Fruit fly (Drosophila melanogaster) whole organism, embryonic: Measurements from ENCODE around the gene cv-c.

ENCODE experiments used
- Atf-2 ChIP-seq: fragments of 200-800 bp; sonication (Bioruptor generic); optimal IDR thresholded peaks from 2 replicates; lab custom pipeline; 2016; ENCODE audit warnings: missing biosample characterization, missing genetic modification characterization
- Bgb ChIP-seq: fragments of 200-800 bp; sonication (Bioruptor generic); IDR thresholded peaks from 2 replicates; pipeline ENCODE4 v1.3.6; 2022; ENCODE audit warnings: missing biosample characterization, missing genetic modification characterization; ENCODE audit not compliant: partially characterized antibody
- CG10274 ChIP-seq: fragments of 200-800 bp; sonication (Bioruptor generic); optimal IDR thresholded peaks from 3 replicates; lab custom pipeline; 2017; ENCODE audit warnings: missing biosample characterization, mild to moderate bottlenecking, missing genetic modification characterization
- CG10431 ChIP-seq: fragments of 200-800 bp; sonication (Bioruptor generic); optimal IDR thresholded peaks from 3 replicates; lab custom pipeline; 2018; ENCODE audit warnings: missing biosample characterization, mild to moderate bottlenecking, missing genetic modification characterization
- CG11085 ChIP-seq: fragments of 200-800 bp; sonication (Bioruptor generic); IDR thresholded peaks from 2 replicates; pipeline ENCODE4 v1.3.6; 2022; ENCODE audit warnings: missing biosample characterization, missing genetic modification characterization
- CG11247 ChIP-seq: fragments of 200-800 bp; sonication (Bioruptor generic); IDR thresholded peaks from 2 replicates; pipeline ENCODE4 v1.3.6; 2022; ENCODE audit warnings: missing biosample characterization, missing genetic modification characterization
- CG11398 ChIP-seq: fragments of 200-800 bp; sonication (Bioruptor generic); optimal IDR thresholded peaks from 2 replicates; lab custom pipeline; 2016; ENCODE audit warnings: missing biosample characterization, missing genetic modification characterization
- CG11456 ChIP-seq: fragments of 200-800 bp; sonication (Bioruptor generic); IDR thresholded peaks from 3 replicates; pipeline ENCODE4 v1.3.6; 2022; ENCODE audit warnings: missing biosample characterization, missing genetic modification characterization
- CG11695 ChIP-seq: fragments of 200-800 bp; sonication (Bioruptor generic); IDR thresholded peaks from 3 replicates; pipeline ENCODE4 v1.3.6; 2022; ENCODE audit warnings: missing biosample characterization, missing genetic modification characterization
- CG12155 ChIP-seq: fragments of 200-800 bp; sonication (Bioruptor generic); optimal IDR thresholded peaks from 3 replicates; lab custom pipeline; 2016; ENCODE audit warnings: missing biosample characterization, missing genetic modification characterization
- CG14441 ChIP-seq: fragments of 200-800 bp; sonication (Bioruptor generic); IDR thresholded peaks from 2 replicates; pipeline ENCODE4 v1.3.6; 2022; ENCODE audit warnings: missing biosample characterization, missing genetic modification characterization
- CG15514 ChIP-seq: fragments of 200-800 bp; sonication (Bioruptor generic); optimal IDR thresholded peaks from 3 replicates; lab custom pipeline; 2017; ENCODE audit warnings: missing biosample characterization, missing genetic modification characterization, mild to moderate bottlenecking, moderate library complexity, missing genetic modification reagents
- CG15601 ChIP-seq: fragments of 200-800 bp; sonication (Bioruptor generic); optimal IDR thresholded peaks from 3 replicates; lab custom pipeline; 2019; ENCODE audit warnings: missing biosample characterization, mild to moderate bottlenecking, missing genetic modification characterization, moderate library complexity
- CG18764 ChIP-seq: fragments of 200-800 bp; sonication (Bioruptor generic); optimal IDR thresholded peaks from 3 replicates; lab custom pipeline; 2016; ENCODE audit warnings: missing biosample characterization, missing genetic modification characterization
- CG2116 ChIP-seq: fragments of 200-800 bp; sonication (Bioruptor generic); optimal IDR thresholded peaks from 3 replicates; lab custom pipeline; 2018; ENCODE audit warnings: missing biosample characterization, mild to moderate bottlenecking, missing genetic modification characterization
- CG30020 ChIP-seq: fragments of 200-800 bp; optimal IDR thresholded peaks from 2 replicates; lab custom pipeline; 2019; ENCODE audit warnings: missing biosample characterization, mild to moderate bottlenecking, missing genetic modification characterization, moderate library complexity
- CG30403 ChIP-seq: fragments of 200-800 bp; sonication (Bioruptor generic); optimal IDR thresholded peaks from 3 replicates; lab custom pipeline; 2016; ENCODE audit warnings: missing biosample characterization, missing genetic modification characterization
- CG3281 ChIP-seq: fragments of 200-800 bp; sonication (Bioruptor generic); optimal IDR thresholded peaks from 3 replicates; lab custom pipeline; 2017; ENCODE audit warnings: missing biosample characterization, mild to moderate bottlenecking, missing genetic modification characterization
- CG4854 ChIP-seq: fragments of 200-800 bp; sonication (Bioruptor generic); optimal IDR thresholded peaks from 2 replicates; lab custom pipeline; 2016; ENCODE audit warnings: missing biosample characterization, missing genetic modification characterization, inconsistent platforms
- CG6654 ChIP-seq: fragments of 200-800 bp; sonication (Bioruptor generic); optimal IDR thresholded peaks from 2 replicates; lab custom pipeline; 2017; ENCODE audit warnings: missing biosample characterization, mild to moderate bottlenecking, missing genetic modification characterization
- CG6683 ChIP-seq: fragments of 200-800 bp; sonication (Bioruptor generic); optimal IDR thresholded peaks from 2 replicates; lab custom pipeline; 2017; ENCODE audit warnings: missing biosample characterization, mild to moderate bottlenecking, missing genetic modification characterization, missing genetic modification reagents
- CG6854 ChIP-seq: fragments of 200-800 bp; sonication (Bioruptor generic); optimal IDR thresholded peaks from 3 replicates; lab custom pipeline; 2017; ENCODE audit warnings: missing biosample characterization, mild to moderate bottlenecking, missing genetic modification characterization
- CG7556 ChIP-seq: fragments of 200-800 bp; sonication (Bioruptor generic); optimal IDR thresholded peaks from 2 replicates; lab custom pipeline; 2017; ENCODE audit warnings: missing biosample characterization, mild to moderate bottlenecking, missing genetic modification characterization
- Chrac-16 ChIP-seq: fragments of 200-800 bp; sonication (Bioruptor generic); optimal IDR thresholded peaks from 3 replicates; lab custom pipeline; 2016; ENCODE audit warnings: missing biosample characterization, missing genetic modification characterization
- Dll ChIP-seq: fragments of 200-800 bp; sonication (Bioruptor generic); IDR thresholded peaks from 4 replicates; pipeline ENCODE4 v1.3.6; 2022; ENCODE audit warnings: missing biosample characterization, missing genetic modification characterization; ENCODE audit not compliant: partially characterized antibody
- Drgx ChIP-seq: fragments of 200-800 bp; sonication (Bioruptor generic); IDR thresholded peaks from 2 replicates; pipeline ENCODE4 v1.3.6; 2022; ENCODE audit warnings: missing biosample characterization, missing genetic modification characterization
- Gug ChIP-seq: fragments of 200-800 bp; sonication (Bioruptor generic); IDR thresholded peaks from 4 replicates; pipeline ENCODE4 v1.3.6; 2022; ENCODE audit warnings: missing biosample characterization, missing genetic modification characterization
- H2.0 ChIP-seq: fragments of 200-800 bp; sonication (Bioruptor generic); IDR thresholded peaks from 2 replicates; pipeline ENCODE4 v1.3.6; 2022; ENCODE audit warnings: missing biosample characterization, missing genetic modification characterization
- NC2β ChIP-seq: fragments of 200-800 bp; sonication (Bioruptor generic); optimal IDR thresholded peaks from 2 replicates; lab custom pipeline; 2016; ENCODE audit warnings: missing biosample characterization, missing genetic modification characterization
- NfI ChIP-seq: fragments of 200-800 bp; sonication (Bioruptor generic); optimal IDR thresholded peaks from 3 replicates; lab custom pipeline; 2018; ENCODE audit warnings: missing biosample characterization, mild to moderate bottlenecking, missing genetic modification characterization, moderate library complexity
- Ptx1 ChIP-seq: fragments of 200-800 bp; sonication (Bioruptor generic); IDR thresholded peaks from 2 replicates; pipeline ENCODE4 v1.3.6; 2022; ENCODE audit warnings: missing biosample characterization, missing genetic modification characterization
- Rfx ChIP-seq: fragments of 200-800 bp; sonication (Bioruptor generic); IDR thresholded peaks from 2 replicates; pipeline ENCODE4 v1.3.6; 2022; ENCODE audit warnings: missing biosample characterization, missing genetic modification characterization
- Rx ChIP-seq: fragments of 200-800 bp; sonication (Bioruptor generic); IDR thresholded peaks from 2 replicates; pipeline ENCODE4 v1.3.6; 2022; ENCODE audit warnings: missing biosample characterization, missing genetic modification characterization
- Sin3A ChIP-seq: fragments of >200 bp; optimal IDR thresholded peaks from 2 replicates; lab custom pipeline; 2018
- aop ChIP-seq: fragments of 200-800 bp; sonication (Bioruptor generic); IDR thresholded peaks from 2 replicates; pipeline ENCODE4 v1.3.6; 2022; ENCODE audit warnings: missing biosample characterization, missing genetic modification characterization
- chif ChIP-seq, 2 experiments: fragments of 200-800 bp; sonication (Bioruptor generic); optimal IDR thresholded peaks; 3 replicates each; lab custom pipeline; 2016; ENCODE audit warnings: missing biosample characterization in 2 of 2, missing genetic modification characterization in 2 of 2
- cwo ChIP-seq: fragments of 200-800 bp; sonication (Bioruptor generic); optimal IDR thresholded peaks from 3 replicates; lab custom pipeline; 2017; ENCODE audit warnings: missing biosample characterization, missing genetic modification characterization, mild to moderate bottlenecking, moderate library complexity, missing genetic modification reagents
- dm ChIP-seq: fragments of 200-800 bp; sonication (Bioruptor generic); optimal IDR thresholded peaks from 3 replicates; lab custom pipeline; 2016; ENCODE audit warnings: missing biosample characterization, missing genetic modification characterization
- fd64A ChIP-seq: fragments of 200-800 bp; sonication (Bioruptor generic); optimal IDR thresholded peaks from 3 replicates; lab custom pipeline; 2018; ENCODE audit warnings: missing biosample characterization, mild to moderate bottlenecking, missing genetic modification characterization
- grau ChIP-seq: fragments of 200-800 bp; optimal IDR thresholded peaks from 3 replicates; lab custom pipeline; 2019; ENCODE audit warnings: missing biosample characterization, mild to moderate bottlenecking, missing genetic modification characterization, moderate library complexity
- inv ChIP-seq: fragments of 200-800 bp; sonication (Bioruptor generic); IDR thresholded peaks from 2 replicates; pipeline ENCODE4 v1.3.6; 2022; ENCODE audit warnings: missing biosample characterization, missing genetic modification characterization; ENCODE audit not compliant: partially characterized antibody
- jigr1 ChIP-seq: fragments of 200-800 bp; sonication (Bioruptor generic); IDR thresholded peaks from 3 replicates; pipeline ENCODE4 v1.3.6; 2022; ENCODE audit warnings: missing biosample characterization, missing genetic modification characterization
- mld ChIP-seq: fragments of 200-800 bp; sonication (Bioruptor generic); IDR thresholded peaks from 3 replicates; pipeline ENCODE4 v1.3.6; 2022; ENCODE audit warnings: missing biosample characterization, missing genetic modification characterization; ENCODE audit not compliant: partially characterized antibody
- nerfin-1 ChIP-seq: fragments of 200-800 bp; sonication (Bioruptor generic); optimal IDR thresholded peaks from 3 replicates; lab custom pipeline; 2019; ENCODE audit warnings: missing biosample characterization, mild to moderate bottlenecking, missing genetic modification characterization, moderate library complexity
- nerfin-2 ChIP-seq: fragments of 200-800 bp; sonication (Bioruptor generic); IDR thresholded peaks from 2 replicates; pipeline ENCODE4 v1.3.6; 2022; ENCODE audit warnings: missing biosample characterization, missing genetic modification characterization; ENCODE audit not compliant: partially characterized antibody
- pum ChIP-seq: fragments of 200-800 bp; sonication (Bioruptor generic); optimal IDR thresholded peaks from 2 replicates; lab custom pipeline; 2016; ENCODE audit warnings: missing biosample characterization, missing genetic modification characterization
- sisA ChIP-seq: fragments of 200-800 bp; sonication (Bioruptor generic); IDR thresholded peaks from 2 replicates; pipeline ENCODE4 v1.3.6; 2022; ENCODE audit warnings: missing biosample characterization, missing genetic modification characterization
- tio ChIP-seq: fragments of 200-800 bp; sonication (Bioruptor generic); optimal IDR thresholded peaks from 2 replicates; lab custom pipeline; 2017; ENCODE audit warnings: missing biosample characterization, missing genetic modification characterization, inconsistent platforms
- wdn ChIP-seq: fragments of 200-800 bp; sonication (Bioruptor generic); IDR thresholded peaks from 2 replicates; pipeline ENCODE4 v1.3.6; 2022; ENCODE audit warnings: missing biosample characterization, missing genetic modification characterization
- yki ChIP-seq: fragments of >200 bp; optimal IDR thresholded peaks from 3 replicates; lab custom pipeline; 2018
- zf30C ChIP-seq: fragments of 200-800 bp; sonication (Bioruptor generic); optimal IDR thresholded peaks from 3 replicates; lab custom pipeline; 2018; ENCODE audit warnings: missing biosample characterization, mild to moderate bottlenecking, missing genetic modification characterization

cv-c gene

DNA sequence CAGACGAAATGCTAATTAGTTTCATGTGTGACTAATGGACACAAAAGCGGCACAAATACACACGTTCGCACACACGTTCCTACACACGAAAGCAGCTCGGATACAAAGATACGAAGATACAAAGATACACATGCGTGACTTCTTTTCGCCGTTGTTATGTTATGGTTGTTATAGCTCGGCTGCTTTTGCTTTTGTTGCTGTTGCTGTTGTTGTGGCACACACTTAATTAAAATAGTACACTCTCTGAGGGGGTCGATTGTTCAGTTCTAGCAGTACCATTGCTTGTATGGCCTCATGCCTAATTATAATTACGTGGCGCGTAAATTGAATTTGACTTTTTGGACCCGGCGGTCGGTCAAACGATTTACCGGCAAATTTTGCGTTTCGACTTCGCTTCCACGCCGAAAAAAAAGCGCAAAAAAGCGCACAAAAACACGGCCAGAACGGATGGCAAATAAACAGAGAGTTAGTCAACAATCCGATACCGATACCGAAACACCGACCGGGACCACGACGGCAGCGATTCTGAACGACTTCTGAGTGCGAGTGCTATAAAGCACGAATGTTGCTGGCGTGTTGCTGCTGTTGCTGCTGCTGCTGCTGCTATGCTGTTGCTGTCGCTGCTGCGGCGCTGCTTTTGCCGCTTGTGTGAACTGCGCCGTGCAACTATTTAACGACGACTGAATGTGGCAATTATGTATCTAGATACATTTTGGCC lies 111.9 kb downstream of the cv-c start (continued):
- no peak for TF ChIP-seq Ptx1 (GFP tag; lab: Robert Waterston, UW)
- TF ChIP-seq pum (GFP tag; lab: Kevin White, UChicago) = no peak
- TF ChIP-seq CG11695 (GFP tag; lab: Robert Waterston, UW) = no peak
- TF ChIP-seq CG18764 (GFP tag; lab: Kevin White, UChicago) = no peak
- 0 out of 2 replicates have a peak, but pooled peaks have one; percentile 11 for TF ChIP-seq inv
- TF ChIP-seq CG10274 (GFP tag; lab: Kevin White, UChicago) = no peak
- no peak for TF ChIP-seq jigr1 (GFP tag; lab: Robert Waterston, UW)
- TF ChIP-seq Bgb = peak; percentile 43; the same call in 1 of the 2 replicates
- no peak for TF ChIP-seq CG6854 (GFP tag; lab: Kevin White, UChicago)
- peak; percentile 14 for TF ChIP-seq CG15514
- TF ChIP-seq CG11247 (GFP tag; lab: Robert Waterston, UW) = no peak
- no peak for TF ChIP-seq Atf-2
- no peak for TF ChIP-seq nerfin-1 (tag; lab: Kevin White, UChicago)
- TF ChIP-seq CG6683 = no peak
- TF ChIP-seq aop (GFP tag; lab: Robert Waterston, UW) = no peak
- TF ChIP-seq chif (GFP tag; optimal IDR thresholded peaks at IDR 0.05; lab: Kevin White, UChicago) = no peak
- no peak for TF ChIP-seq CG2116 (GFP tag; lab: Kevin White, UChicago)
- no peak for TF ChIP-seq yki (lab: Kevin White, UChicago)
- no peak for TF ChIP-seq CG3281 (GFP tag; lab: Kevin White, UChicago)
- TF ChIP-seq wdn = 0 out of 2 replicates have a peak, but pooled peaks have one; percentile 15
- TF ChIP-seq zf30C (GFP tag; lab: Kevin White, UChicago) = no peak
- TF ChIP-seq CG11398 = no peak
- TF ChIP-seq Rx (GFP tag; lab: Robert Waterston, UW) = no peak
- TF ChIP-seq CG14441 (GFP tag; lab: Robert Waterston, UW) = no peak
- TF ChIP-seq sisA (GFP tag; lab: Robert Waterston, UW) = no peak
- no peak for TF ChIP-seq nerfin-2
- no peak for TF ChIP-seq CG30020
- no peak for TF ChIP-seq Rfx
- no peak for TF ChIP-seq tio (GFP tag; lab: Kevin White, UChicago)
- no peak for TF ChIP-seq CG7556 (GFP tag; lab: Kevin White, UChicago)
- TF ChIP-seq Chrac-16 = no peak
- TF ChIP-seq Sin3A = no peak
- TF ChIP-seq fd64A (GFP tag; lab: Kevin White, UChicago) = no peak
- no peak for TF ChIP-seq NC2β
- TF ChIP-seq Gug (GFP tag; lab: Robert Waterston, UW) = no peak
- no peak for TF ChIP-seq H2.0
- no peak for TF ChIP-seq cwo
- TF ChIP-seq CG11456 (GFP tag; lab: Robert Waterston, UW) = no peak
- no peak for TF ChIP-seq CG6654 (GFP tag; lab: Kevin White, UChicago)
- no peak for TF ChIP-seq CG11085 (GFP tag; lab: Robert Waterston, UW)
- no peak for TF ChIP-seq CG15601 (tag; lab: Kevin White, UChicago)
- TF ChIP-seq CG4854 (GFP tag; lab: Kevin White, UChicago) = no peak
- TF ChIP-seq Dll (GFP tag; lab: Robert Waterston, UW) = no peak
- no peak for TF ChIP-seq CG30403 (GFP tag; lab: Kevin White, UChicago)
- TF ChIP-seq NfI (GFP tag; lab: Kevin White, UChicago) = no peak
- no peak for TF ChIP-seq CG12155 (GFP tag; lab: Kevin White, UChicago)
- no peak for TF ChIP-seq grau
- no peak for TF ChIP-seq CG10431
- no peak for TF ChIP-seq mld (GFP tag; lab: Robert Waterston, UW)
- no peak for TF ChIP-seq dm (GFP tag; lab: Kevin White, UChicago)
- 0 out of 2 replicates have a peak, but pooled peaks have one; percentile 31 for TF ChIP-seq Drgx (GFP tag; lab: Robert Waterston, UW)
